Fruit fly (Drosophila melanogaster) whole organism, embryonic: ENCODE results near the gene Kah.

Experiments
- Ada2b ChIP-seq: fragments of 200-800 bp; sonication (Bioruptor generic); IDR thresholded peaks from 2 replicates; pipeline ENCODE4 v1.3.6; 2022; ENCODE audit warnings: missing biosample characterization, missing genetic modification characterization
- B-H1 ChIP-seq: fragments of 200-800 bp; sonication (Bioruptor generic); IDR thresholded peaks from 3 replicates; pipeline ENCODE4 v1.3.6; 2022; ENCODE audit warnings: missing biosample characterization, missing genetic modification characterization
- BEAF-32 ChIP-seq: fragments of 200-800 bp; sonication (Bioruptor generic); optimal IDR thresholded peaks from 3 replicates; lab custom pipeline; 2017; ENCODE audit warnings: missing biosample characterization, missing genetic modification characterization, mild to moderate bottlenecking, moderate library complexity, missing genetic modification reagents
- CG11456 ChIP-seq: fragments of 200-800 bp; sonication (Bioruptor generic); IDR thresholded peaks from 3 replicates; pipeline ENCODE4 v1.3.6; 2022; ENCODE audit warnings: missing biosample characterization, missing genetic modification characterization
- CG12071 ChIP-seq: fragments of 200-800 bp; sonication (Bioruptor generic); optimal IDR thresholded peaks from 3 replicates; lab custom pipeline; 2018; ENCODE audit warnings: missing biosample characterization, mild to moderate bottlenecking, missing genetic modification characterization
- CG1233 ChIP-seq: fragments of 200-800 bp; sonication (Bioruptor generic); optimal IDR thresholded peaks from 4 replicates; lab custom pipeline; 2018; ENCODE audit warnings: missing biosample characterization, mild to moderate bottlenecking, missing genetic modification characterization
- CG13123 ChIP-seq: fragments of 200-800 bp; sonication (Bioruptor generic); optimal IDR thresholded peaks from 2 replicates; lab custom pipeline; 2016; ENCODE audit warnings: missing biosample characterization, missing genetic modification characterization
- CG13424 ChIP-seq: fragments of 200-800 bp; sonication (Bioruptor generic); optimal IDR thresholded peaks from 2 replicates; lab custom pipeline; 2019; ENCODE audit warnings: missing biosample characterization, mild to moderate bottlenecking, missing genetic modification characterization, moderate library complexity
- CG14667 ChIP-seq: fragments of 200-800 bp; sonication (Bioruptor generic); IDR thresholded peaks from 2 replicates; pipeline ENCODE4 v1.3.6; 2022; ENCODE audit warnings: missing biosample characterization, missing genetic modification characterization
- CG15269 ChIP-seq: fragments of 200-800 bp; sonication (Bioruptor generic); optimal IDR thresholded peaks from 2 replicates; lab custom pipeline; 2018; ENCODE audit warnings: missing biosample characterization, mild to moderate bottlenecking, missing genetic modification characterization, moderate library complexity
- CG15514 ChIP-seq: fragments of 200-800 bp; sonication (Bioruptor generic); optimal IDR thresholded peaks from 3 replicates; lab custom pipeline; 2017; ENCODE audit warnings: missing biosample characterization, missing genetic modification characterization, mild to moderate bottlenecking, moderate library complexity, missing genetic modification reagents
- CG17612 ChIP-seq: fragments of 200-800 bp; sonication (Bioruptor generic); IDR thresholded peaks from 2 replicates; pipeline ENCODE4 v1.3.6; 2022; ENCODE audit warnings: missing biosample characterization, missing genetic modification characterization
- CG18619 ChIP-seq: fragments of 200-800 bp; sonication (Bioruptor generic); optimal IDR thresholded peaks from 3 replicates; lab custom pipeline; 2017; ENCODE audit warnings: missing biosample characterization, mild to moderate bottlenecking, missing genetic modification characterization
- CG2120 ChIP-seq: fragments of 200-800 bp; sonication (Bioruptor generic); optimal IDR thresholded peaks from 3 replicates; lab custom pipeline; 2016; ENCODE audit warnings: missing biosample characterization, missing genetic modification characterization
- CG34376 ChIP-seq: fragments of 200-800 bp; sonication (Bioruptor generic); optimal IDR thresholded peaks from 2 replicates; lab custom pipeline; 2018; ENCODE audit warnings: missing biosample characterization, mild to moderate bottlenecking, missing genetic modification characterization
- CG4424 ChIP-seq: fragments of 200-800 bp; sonication (Bioruptor generic); optimal IDR thresholded peaks from 3 replicates; lab custom pipeline; 2016; ENCODE audit warnings: missing biosample characterization, missing genetic modification characterization
- CG5245 ChIP-seq: fragments of 200-800 bp; sonication (Bioruptor generic); optimal IDR thresholded peaks from 3 replicates; lab custom pipeline; 2016; ENCODE audit warnings: missing biosample characterization, missing genetic modification characterization
- CG6689 ChIP-seq: fragments of 200-800 bp; sonication (Bioruptor generic); IDR thresholded peaks from 2 replicates; pipeline ENCODE4 v1.3.6; 2022; ENCODE audit warnings: missing biosample characterization, missing genetic modification characterization
- CG6791 ChIP-seq: fragments of 200-800 bp; sonication (Bioruptor generic); IDR thresholded peaks from 3 replicates; pipeline ENCODE4 v1.3.6; 2022; ENCODE audit warnings: missing biosample characterization, missing genetic modification characterization; ENCODE audit not compliant: partially characterized antibody
- CG7372 ChIP-seq: fragments of 200-800 bp; sonication (Bioruptor generic); IDR thresholded peaks from 2 replicates; pipeline ENCODE4 v1.3.6; 2022; ENCODE audit warnings: missing biosample characterization, missing genetic modification characterization
- CG7556 ChIP-seq: fragments of 200-800 bp; sonication (Bioruptor generic); optimal IDR thresholded peaks from 2 replicates; lab custom pipeline; 2017; ENCODE audit warnings: missing biosample characterization, mild to moderate bottlenecking, missing genetic modification characterization
- CG7839 ChIP-seq: fragments of 200-800 bp; sonication (Bioruptor generic); optimal IDR thresholded peaks from 3 replicates; lab custom pipeline; 2018; ENCODE audit warnings: missing biosample characterization, mild to moderate bottlenecking, missing genetic modification characterization, moderate library complexity
- Chrac-16 ChIP-seq: fragments of 200-800 bp; sonication (Bioruptor generic); optimal IDR thresholded peaks from 3 replicates; lab custom pipeline; 2016; ENCODE audit warnings: missing biosample characterization, missing genetic modification characterization
- D ChIP-seq, 2 experiments: fragments of 200-800 bp in 1 of 2; fragments of >200 bp in 1 of 2; sonication (Bioruptor generic) in 1 of 2; optimal IDR thresholded peaks; 2 replicates in 1 of 2; 3 replicates in 1 of 2; lab custom pipeline; 2017; ENCODE audit warnings: mild to moderate bottlenecking in 1 of 2, missing biosample characterization in 1 of 2, missing genetic modification characterization in 1 of 2, missing genetic modification reagents in 1 of 2
- Dp ChIP-seq: fragments of 200-800 bp; sonication (Bioruptor generic); optimal IDR thresholded peaks from 2 replicates; lab custom pipeline; 2018; ENCODE audit warnings: missing biosample characterization, mild to moderate bottlenecking, missing genetic modification characterization, moderate library complexity
- HLH3B ChIP-seq: fragments of 200-800 bp; sonication (Bioruptor generic); IDR thresholded peaks from 2 replicates; pipeline ENCODE4 v1.3.6; 2022; ENCODE audit warnings: missing biosample characterization, missing genetic modification characterization
- HLH4C ChIP-seq: fragments of 200-800 bp; sonication (Bioruptor generic); IDR thresholded peaks from 3 replicates; pipeline ENCODE4 v1.3.6; 2022; ENCODE audit warnings: missing biosample characterization, missing genetic modification characterization; ENCODE audit not compliant: partially characterized antibody
- Hr3 ChIP-seq: fragments of 200-800 bp; sonication (Bioruptor generic); optimal IDR thresholded peaks from 3 replicates; lab custom pipeline; 2016; ENCODE audit warnings: missing biosample characterization, missing genetic modification characterization
- MTF-1 ChIP-seq: fragments of 200-800 bp; sonication (Bioruptor generic); optimal IDR thresholded peaks from 2 replicates; lab custom pipeline; 2018; ENCODE audit warnings: missing biosample characterization, mild to moderate bottlenecking, missing genetic modification characterization, borderline replicate concordance
- Mad ChIP-seq: fragments of 200-800 bp; sonication (Bioruptor generic); optimal IDR thresholded peaks from 2 replicates; lab custom pipeline; 2016; ENCODE audit warnings: missing biosample characterization, missing genetic modification characterization
- Pdp1 ChIP-seq, 2 experiments: fragments of 200-800 bp; sonication (Bioruptor generic); optimal IDR thresholded peaks; 3 replicates each; lab custom pipeline; 2016; ENCODE audit warnings: missing biosample characterization in 2 of 2, missing genetic modification characterization in 2 of 2, mild to moderate bottlenecking in 1 of 2, moderate library complexity in 1 of 2
- Rfx ChIP-seq: fragments of 200-800 bp; sonication (Bioruptor generic); IDR thresholded peaks from 2 replicates; pipeline ENCODE4 v1.3.6; 2022; ENCODE audit warnings: missing biosample characterization, missing genetic modification characterization
- Xrp1 ChIP-seq: fragments of 200-800 bp; sonication (Bioruptor generic); IDR thresholded peaks from 2 replicates; pipeline ENCODE4 v1.3.6; 2022; ENCODE audit warnings: missing biosample characterization, missing genetic modification characterization
- ase ChIP-seq: fragments of 200-800 bp; sonication (Bioruptor generic); IDR thresholded peaks from 3 replicates; pipeline ENCODE4 v1.3.6; 2022; ENCODE audit warnings: missing biosample characterization, missing genetic modification characterization
- bab2 ChIP-seq: fragments of 200-800 bp; sonication (Bioruptor generic); optimal IDR thresholded peaks from 2 replicates; lab custom pipeline; 2016; ENCODE audit warnings: missing biosample characterization, missing genetic modification characterization
- cato ChIP-seq: fragments of 200-800 bp; sonication (Bioruptor generic); optimal IDR thresholded peaks from 2 replicates; lab custom pipeline; 2016; ENCODE audit warnings: missing biosample characterization, missing genetic modification characterization, borderline replicate concordance
- corto ChIP-seq: fragments of 200-800 bp; sonication (Bioruptor generic); optimal IDR thresholded peaks from 2 replicates; lab custom pipeline; 2016; ENCODE audit warnings: missing biosample characterization, mild to moderate bottlenecking, missing genetic modification characterization, moderate library complexity
- gcm2 ChIP-seq: fragments of 200-800 bp; sonication (Bioruptor generic); optimal IDR thresholded peaks from 2 replicates; lab custom pipeline; 2016; ENCODE audit warnings: missing biosample characterization, missing genetic modification characterization
- hb ChIP-seq: fragments of 200-800 bp; sonication (Bioruptor generic); IDR thresholded peaks from 3 replicates; pipeline ENCODE4 v1.3.6; 2022; ENCODE audit warnings: missing biosample characterization, missing genetic modification characterization; ENCODE audit not compliant: partially characterized antibody
- kay ChIP-seq: fragments of 200-800 bp; sonication (Bioruptor generic); optimal IDR thresholded peaks from 2 replicates; lab custom pipeline; 2016; ENCODE audit warnings: missing biosample characterization, missing genetic modification characterization
- mld ChIP-seq: fragments of 200-800 bp; sonication (Bioruptor generic); IDR thresholded peaks from 3 replicates; pipeline ENCODE4 v1.3.6; 2022; ENCODE audit warnings: missing biosample characterization, missing genetic modification characterization; ENCODE audit not compliant: partially characterized antibody
- otp ChIP-seq: fragments of 200-800 bp; sonication (Bioruptor generic); IDR thresholded peaks from 3 replicates; pipeline ENCODE4, ENCODE4 v1.3.6; 2022; ENCODE audit warnings: missing biosample characterization, missing genetic modification characterization
- schlank ChIP-seq: fragments of 200-800 bp; sonication (Bioruptor generic); optimal IDR thresholded peaks from 2 replicates; lab custom pipeline; 2018; ENCODE audit warnings: missing biosample characterization, mild to moderate bottlenecking, missing genetic modification characterization
- sens ChIP-seq: fragments of 200-800 bp; sonication (Bioruptor generic); peaks from one replicate; lab custom pipeline; 2016; ENCODE audit warnings: missing biosample characterization, missing genetic modification characterization
- seq ChIP-seq: fragments of 200-800 bp; sonication (Bioruptor generic); IDR thresholded peaks from 2 replicates; pipeline ENCODE4 v1.3.6; 2022; ENCODE audit warnings: missing biosample characterization, missing genetic modification characterization
- slbo ChIP-seq: fragments of 200-800 bp; sonication (Bioruptor generic); IDR thresholded peaks from 2 replicates; pipeline ENCODE4 v1.3.6; 2022; ENCODE audit warnings: missing biosample characterization, missing genetic modification characterization
- ssp ChIP-seq: fragments of 200-800 bp; sonication (Bioruptor generic); IDR thresholded peaks from 2 replicates; pipeline ENCODE4 v1.3.6; 2022; ENCODE audit warnings: missing biosample characterization, missing genetic modification characterization
- tgo ChIP-seq: fragments of 200-800 bp; sonication (Bioruptor generic); IDR thresholded peaks from 3 replicates; pipeline ENCODE4 v1.3.6; 2022; ENCODE audit warnings: missing biosample characterization, missing genetic modification characterization
- ttk ChIP-seq: fragments of 200-800 bp; sonication (Bioruptor generic); IDR thresholded peaks from 2 replicates; pipeline ENCODE4 v2.1.2; 2022; ENCODE audit warnings: missing biosample characterization, missing genetic modification characterization
- tup ChIP-seq: fragments of 200-800 bp; sonication (Bioruptor generic); optimal IDR thresholded peaks from 2 replicates; lab custom pipeline; 2016; ENCODE audit warnings: missing biosample characterization, mild to moderate bottlenecking, missing genetic modification characterization, moderate library complexity

Kah gene

DNA sequence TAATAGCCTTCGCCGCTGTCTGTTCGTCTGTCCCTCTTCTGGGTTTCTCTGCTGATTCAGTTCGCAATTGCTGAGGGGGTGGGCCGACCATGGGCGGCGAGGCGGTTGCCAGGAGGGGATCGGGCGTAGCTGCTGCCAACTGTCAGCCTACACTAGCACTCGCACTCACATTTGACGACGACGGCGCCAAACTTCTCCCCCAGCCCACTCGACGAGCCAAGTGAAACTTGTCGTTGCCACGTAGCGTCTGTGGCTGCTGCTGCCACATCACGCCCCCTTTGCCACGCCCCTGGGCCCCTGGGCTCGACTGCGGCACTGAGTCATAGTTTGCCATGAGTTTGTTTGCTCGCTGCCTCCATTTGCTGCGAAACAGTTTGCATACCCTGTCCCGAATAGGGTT is 31.8 kb downstream of the Kah start (continued):
- peak; percentile 44; the same call in 1 of the 2 replicates for TF ChIP-seq Xrp1 (GFP tag; lab: Robert Waterston, UW)
- TF ChIP-seq D (optimal IDR thresholded peaks at IDR 0.05; lab: Kevin White, UChicago): no peak
- no peak for TF ChIP-seq D (GFP tag; optimal IDR thresholded peaks at IDR 0.05; lab: Kevin White, UChicago)
- TF ChIP-seq gcm2 (GFP tag; lab: Kevin White, UChicago): no peak
- TF ChIP-seq CG14667 (GFP tag; lab: Robert Waterston, UW): peak; percentile 35; the same call in 1 of the 2 replicates
- TF ChIP-seq tgo: peak; percentile 69
- TF ChIP-seq cato (GFP tag; lab: Kevin White, UChicago): no peak
- TF ChIP-seq hb (GFP tag; lab: Robert Waterston, UW): no peak
- TF ChIP-seq bab2 (GFP tag; lab: Kevin White, UChicago): no peak
- TF ChIP-seq B-H1: peak; percentile 39; the same call in 2 of the 3 replicates
- TF ChIP-seq CG13123 (GFP tag; lab: Kevin White, UChicago): no peak
- TF ChIP-seq Hr3 (GFP tag; lab: Kevin White, UChicago): peak; percentile 1
- peak; percentile 35 for TF ChIP-seq CG18619 (GFP tag; lab: Kevin White, UChicago)
- 0 out of 3 replicates have a peak, but pooled peaks have one; percentile 41 for TF ChIP-seq otp (GFP tag; lab: Robert Waterston, UW)
- peak; percentile 76; the same call in 2 of the 3 replicates for TF ChIP-seq CG11456 (GFP tag; lab: Robert Waterston, UW)
- TF ChIP-seq CG4424 (GFP tag; lab: Kevin White, UChicago): no peak
- peak; percentile 57 for TF ChIP-seq CG15514 (GFP tag; lab: Kevin White, UChicago)
- TF ChIP-seq CG5245: no peak
- peak; percentile 50 for TF ChIP-seq CG7556 (GFP tag; lab: Kevin White, UChicago)
- TF ChIP-seq Rfx (GFP tag; lab: Robert Waterston, UW): peak; percentile 90
- TF ChIP-seq CG7372 (GFP tag; lab: Robert Waterston, UW): peak; percentile 60
- TF ChIP-seq CG15269 (tag; lab: Kevin White, UChicago): peak; percentile 58
- TF ChIP-seq HLH4C (GFP tag; lab: Robert Waterston, UW): no peak
- peak; percentile 68 for TF ChIP-seq CG2120 (GFP tag; lab: Kevin White, UChicago)
- TF ChIP-seq CG6689 (GFP tag; lab: Robert Waterston, UW): peak; percentile 61; the same call in 1 of the 2 replicates
- no peak for TF ChIP-seq corto (GFP tag; lab: Kevin White, UChicago)
- 0 out of 3 replicates have a peak, but pooled peaks have one; percentile 41 for TF ChIP-seq ase
- TF ChIP-seq BEAF-32 (GFP tag; lab: Kevin White, UChicago): no peak
- TF ChIP-seq CG17612 (GFP tag; lab: Robert Waterston, UW): peak; percentile 38; the same call in 1 of the 2 replicates
- peak; percentile 83 for TF ChIP-seq sens (GFP tag; lab: Kevin White, UChicago)
- TF ChIP-seq ttk (GFP tag; lab: Robert Waterston, UW): peak; percentile 7; the same call in 1 of the 2 replicates
- peak; percentile 39; the same call in 1 of the 2 replicates for TF ChIP-seq HLH3B (GFP tag; lab: Robert Waterston, UW)
- peak; percentile 49 for TF ChIP-seq CG7839 (tag; lab: Kevin White, UChicago)
- peak; percentile 68 for TF ChIP-seq seq
- TF ChIP-seq CG34376 (GFP tag; lab: Kevin White, UChicago): peak; percentile 50
- TF ChIP-seq CG12071 (GFP tag; lab: Kevin White, UChicago): peak; percentile 49
- TF ChIP-seq Mad (GFP tag; lab: Kevin White, UChicago): no peak
- TF ChIP-seq CG1233 (GFP tag; lab: Kevin White, UChicago): no peak
- no peak for TF ChIP-seq CG6791 (GFP tag; lab: Robert Waterston, UW)
- no peak for TF ChIP-seq tup
- peak; percentile 50 for TF ChIP-seq CG13424 (tag; lab: Kevin White, UChicago)
- TF ChIP-seq slbo: peak; percentile 91
- peak; percentile 50 for TF ChIP-seq Chrac-16 (GFP tag; lab: Kevin White, UChicago)
- peak; percentile 18 for TF ChIP-seq kay
- no peak for TF ChIP-seq Dp (GFP tag; lab: Kevin White, UChicago)
- peak; percentile 61 for TF ChIP-seq Ada2b (GFP tag; lab: Robert Waterston, UW)
- peak; percentile 37 for TF ChIP-seq schlank (tag; lab: Kevin White, UChicago)
- TF ChIP-seq MTF-1: no peak
- TF ChIP-seq ssp (GFP tag; lab: Robert Waterston, UW): peak; percentile 47; the same call in 1 of the 2 replicates
- no peak for TF ChIP-seq mld
- TF ChIP-seq Pdp1 (GFP tag; optimal IDR thresholded peaks at IDR 0.05; lab: Kevin White, UChicago): peak in 1 of 2 experiments; percentile 24
